Fruit fly (Drosophila melanogaster) whole organism, embryonic: ENCODE measurements around the gene CG16798.

Experiments
- Asciz ChIP-seq: fragments of 200-800 bp; sonication (Bioruptor generic); optimal IDR thresholded peaks from 2 replicates; lab custom pipeline; 2017; ENCODE audit warnings: missing biosample characterization, mild to moderate bottlenecking, missing genetic modification characterization, missing genetic modification reagents
- CG11456 ChIP-seq: fragments of 200-800 bp; sonication (Bioruptor generic); IDR thresholded peaks from 3 replicates; pipeline ENCODE4 v1.3.6; 2022; ENCODE audit warnings: missing biosample characterization, missing genetic modification characterization
- CG11723 ChIP-seq: fragments of 200-800 bp; sonication (Bioruptor generic); optimal IDR thresholded peaks from 2 replicates; lab custom pipeline; 2017; ENCODE audit warnings: missing biosample characterization, mild to moderate bottlenecking, missing genetic modification characterization
- CG13894 ChIP-seq: fragments of 200-800 bp; sonication (Bioruptor generic); optimal IDR thresholded peaks from 3 replicates; lab custom pipeline; 2018; ENCODE audit warnings: missing biosample characterization, mild to moderate bottlenecking, missing genetic modification characterization, moderate library complexity
- CG17385 ChIP-seq: fragments of 200-800 bp; sonication (Bioruptor generic); optimal IDR thresholded peaks from 3 replicates; lab custom pipeline; 2018; ENCODE audit warnings: missing biosample characterization, mild to moderate bottlenecking, missing genetic modification characterization
- CG17568 ChIP-seq: fragments of 200-800 bp; sonication (Bioruptor generic); optimal IDR thresholded peaks from 2 replicates; lab custom pipeline; 2018; ENCODE audit warnings: missing biosample characterization, mild to moderate bottlenecking, missing genetic modification characterization, moderate library complexity
- CG2116 ChIP-seq: fragments of 200-800 bp; sonication (Bioruptor generic); optimal IDR thresholded peaks from 3 replicates; lab custom pipeline; 2018; ENCODE audit warnings: missing biosample characterization, mild to moderate bottlenecking, missing genetic modification characterization
- CG30431 ChIP-seq: fragments of 200-800 bp; sonication (Bioruptor generic); optimal IDR thresholded peaks from 2 replicates; lab custom pipeline; 2017; ENCODE audit warnings: missing biosample characterization, missing genetic modification characterization
- CG3847 ChIP-seq: fragments of 200-800 bp; sonication (Bioruptor generic); IDR thresholded peaks from 2 replicates; pipeline ENCODE4 v1.3.6; 2022; ENCODE audit warnings: missing biosample characterization, missing genetic modification characterization
- NC2α ChIP-seq: fragments of 200-800 bp; sonication (Bioruptor generic); optimal IDR thresholded peaks from 2 replicates; lab custom pipeline; 2016; ENCODE audit warnings: missing biosample characterization, missing genetic modification characterization
- PHDP ChIP-seq: fragments of 200-800 bp; sonication (Bioruptor generic); optimal IDR thresholded peaks from 3 replicates; lab custom pipeline; 2018; ENCODE audit warnings: missing biosample characterization, mild to moderate bottlenecking, missing genetic modification characterization, moderate library complexity
- Vsx1 ChIP-seq: fragments of 200-800 bp; sonication (Bioruptor generic); optimal IDR thresholded peaks from 2 replicates; lab custom pipeline; 2017; ENCODE audit warnings: missing biosample characterization, mild to moderate bottlenecking, missing genetic modification characterization, missing genetic modification reagents
- ara ChIP-seq: fragments of 200-800 bp; sonication (Bioruptor generic); IDR thresholded peaks from 2 replicates; pipeline ENCODE4 v1.3.6; 2022; ENCODE audit warnings: missing biosample characterization, missing genetic modification characterization
- grau ChIP-seq: fragments of 200-800 bp; optimal IDR thresholded peaks from 3 replicates; lab custom pipeline; 2019; ENCODE audit warnings: missing biosample characterization, mild to moderate bottlenecking, missing genetic modification characterization, moderate library complexity
- gsb ChIP-seq: fragments of 200-800 bp; sonication (Bioruptor generic); IDR thresholded peaks from 2 replicates; pipeline ENCODE4 v1.3.6; 2022; ENCODE audit warnings: missing biosample characterization, missing genetic modification characterization
- gsb-n ChIP-seq: fragments of 200-800 bp; sonication (Bioruptor generic); optimal IDR thresholded peaks from 3 replicates; lab custom pipeline; 2018; ENCODE audit warnings: missing biosample characterization, mild to moderate bottlenecking, missing genetic modification characterization
- mam ChIP-seq: fragments of 200-800 bp; sonication (Bioruptor generic); optimal IDR thresholded peaks from 3 replicates; lab custom pipeline; 2016; ENCODE audit warnings: missing biosample characterization, missing genetic modification characterization
- oc ChIP-seq: fragments of 200-800 bp; sonication (Bioruptor generic); optimal IDR thresholded peaks from 2 replicates; lab custom pipeline; 2018; ENCODE audit warnings: missing biosample characterization, mild to moderate bottlenecking, missing genetic modification characterization, moderate library complexity
- prd ChIP-seq, 3 experiments: fragments of >200 bp in 2 of 3; fragments of 200-800 bp in 1 of 3; sonication (Bioruptor generic) in 1 of 3; optimal IDR thresholded peaks in 2 of 3; IDR thresholded peaks in 1 of 3; 2 replicates in 2 of 3; 3 replicates in 1 of 3; pipeline versions ENCODE4 v1.3.6 to Lab custom; 2017 to 2022; ENCODE audit warnings: missing biosample characterization in 1 of 3, missing genetic modification characterization in 1 of 3
- sens ChIP-seq: fragments of 200-800 bp; sonication (Bioruptor generic); peaks from one replicate; lab custom pipeline; 2016; ENCODE audit warnings: missing biosample characterization, missing genetic modification characterization

CG16798 gene

dm6 chr2L:20327375-20327774, 54.8 kb downstream of the CG16798 start (continued):
- peak; percentile 25; the same call in 1 of the 2 replicates for TF ChIP-seq ara (GFP tag; lab: Robert Waterston, UW)
- no peak for TF ChIP-seq CG17385 (GFP tag; lab: Kevin White, UChicago)
- TF ChIP-seq CG2116: no peak
- TF ChIP-seq prd (optimal IDR thresholded peaks at IDR 0.05; lab: Kevin White, UChicago): no peak
- no peak for TF ChIP-seq prd (GFP tag; IDR thresholded peaks at IDR 0.05; lab: Robert Waterston, UW)
- TF ChIP-seq oc (tag; lab: Kevin White, UChicago): peak; percentile 37
- TF ChIP-seq gsb: no peak
- TF ChIP-seq grau (tag; lab: Kevin White, UChicago): no peak
- no peak for TF ChIP-seq NC2α (GFP tag; lab: Kevin White, UChicago)
- TF ChIP-seq CG11456 (GFP tag; lab: Robert Waterston, UW): no peak
- TF ChIP-seq mam (GFP tag; lab: Kevin White, UChicago): no peak
- peak; percentile 79 for TF ChIP-seq sens (GFP tag; lab: Kevin White, UChicago)
- no peak for TF ChIP-seq CG13894 (tag; lab: Kevin White, UChicago)
- TF ChIP-seq Asciz (GFP tag; lab: Kevin White, UChicago): peak; percentile 26
- no peak for TF ChIP-seq CG3847 (GFP tag; lab: Robert Waterston, UW)
- TF ChIP-seq Vsx1 (GFP tag; lab: Kevin White, UChicago): peak; percentile 21
- peak; percentile 17 for TF ChIP-seq CG11723 (GFP tag; lab: Kevin White, UChicago)
- peak; percentile 30 for TF ChIP-seq CG17568 (GFP tag; lab: Kevin White, UChicago)
- peak; percentile 17 for TF ChIP-seq CG30431 (GFP tag; lab: Kevin White, UChicago)
- TF ChIP-seq PHDP (tag; lab: Kevin White, UChicago): peak; percentile 14
- TF ChIP-seq gsb-n (tag; lab: Kevin White, UChicago): peak; percentile 57
